Fruit fly (Drosophila melanogaster): ENCODE results near the gene CG10853.

DNA sequence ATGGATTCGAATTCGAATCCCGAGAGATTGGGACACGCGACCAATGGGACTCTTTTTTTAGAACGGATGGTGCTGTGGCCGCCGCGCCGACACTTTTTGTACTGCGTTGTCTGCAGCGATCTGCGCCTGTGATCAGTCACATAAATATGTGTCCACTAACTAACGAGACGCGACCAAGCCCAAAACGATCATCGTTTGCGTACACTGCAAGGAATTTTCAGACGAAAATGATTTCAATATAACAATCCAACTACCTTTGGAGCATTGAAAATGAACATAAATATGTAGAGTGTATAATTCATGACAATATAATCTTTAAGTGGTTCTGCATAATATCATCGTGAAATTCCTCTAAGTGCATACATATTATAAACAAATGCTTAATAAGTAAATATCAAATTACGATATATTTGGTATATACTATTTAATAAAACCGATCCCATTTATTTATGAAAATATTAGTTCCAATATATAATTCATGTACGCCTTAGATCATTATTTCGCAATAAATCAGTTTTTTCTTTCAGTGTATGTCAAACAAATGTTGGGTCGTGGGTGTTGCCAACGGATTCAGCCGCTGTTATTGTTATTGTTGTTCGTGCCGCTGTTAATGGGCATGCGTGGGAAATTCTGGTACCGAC, 12.0 kb upstream of the CG10853 start, which contains the start of gene Eip63F-1:
- TF ChIP-seq CG9948 (tag; optimal IDR thresholded peaks at IDR 0.05) (no peak), gl (tag; optimal IDR thresholded peaks at IDR 0.05) (no peak), EcR (GFP tag; optimal IDR thresholded peaks at IDR 0.05) (no peak), Pif1B (GFP tag; optimal IDR thresholded peaks at IDR 0.05) (no peak), CG17806 (tag; optimal IDR thresholded peaks at IDR 0.05) (no peak)
